Fruit fly (Drosophila melanogaster) whole organism, prepupa: Measurements from ENCODE around the gene CG14253.

ENCODE experiments used
- Blimp-1 ChIP-seq: fragments of 200-800 bp; sonication (Bioruptor generic); optimal IDR thresholded peaks from 3 replicates; lab custom pipeline; 2017; ENCODE audit warnings: missing biosample characterization, missing genetic modification characterization, mild to moderate bottlenecking, moderate library complexity, missing genetic modification reagents
- CG10669 ChIP-seq: fragments of 200-800 bp; sonication (Bioruptor generic); optimal IDR thresholded peaks from 3 replicates; lab custom pipeline; 2018; ENCODE audit warnings: missing biosample characterization, mild to moderate bottlenecking, missing genetic modification characterization, moderate library complexity
- CG11762 ChIP-seq: fragments of 200-800 bp; sonication (Bioruptor generic); optimal IDR thresholded peaks from 3 replicates; lab custom pipeline; 2016; ENCODE audit warnings: missing biosample characterization, missing genetic modification characterization; ENCODE audit not compliant: insufficient read depth
- CG11902 ChIP-seq: fragments of 200-800 bp; sonication (Bioruptor generic); optimal IDR thresholded peaks from 3 replicates; lab custom pipeline; 2016; ENCODE audit warnings: missing biosample characterization, missing genetic modification characterization
- CG15336 ChIP-seq: fragments of 200-800 bp; sonication (Bioruptor generic); IDR thresholded peaks from 2 replicates; pipeline ENCODE4 v1.3.6; 2022; ENCODE audit warnings: missing biosample characterization, missing genetic modification characterization
- CG1621 ChIP-seq: fragments of 200-800 bp; sonication (Bioruptor generic); optimal IDR thresholded peaks from 3 replicates; lab custom pipeline; 2018; ENCODE audit warnings: missing biosample characterization, mild to moderate bottlenecking, missing genetic modification characterization
- CG3032 ChIP-seq: fragments of 200-800 bp; optimal IDR thresholded peaks from 2 replicates; lab custom pipeline; 2019; ENCODE audit warnings: missing biosample characterization, mild to moderate bottlenecking, missing genetic modification characterization, moderate library complexity
- CG31627 ChIP-seq: fragments of 200-800 bp; sonication (Bioruptor generic); optimal IDR thresholded peaks from 3 replicates; lab custom pipeline; 2016; ENCODE audit warnings: missing biosample characterization, missing genetic modification characterization
- CG32006 ChIP-seq: fragments of 200-800 bp; sonication (Bioruptor generic); optimal IDR thresholded peaks from 3 replicates; lab custom pipeline; 2017; ENCODE audit warnings: missing biosample characterization, mild to moderate bottlenecking, missing genetic modification characterization
- CG34406 ChIP-seq: fragments of 200-800 bp; sonication (Bioruptor generic); optimal IDR thresholded peaks from 3 replicates; lab custom pipeline; 2016; ENCODE audit warnings: missing biosample characterization, missing genetic modification characterization
- CG3919 ChIP-seq: fragments of 200-800 bp; sonication (Bioruptor generic); optimal IDR thresholded peaks from 3 replicates; lab custom pipeline; 2016; ENCODE audit warnings: missing biosample characterization, missing genetic modification characterization
- CG4318 ChIP-seq: fragments of 200-800 bp; sonication (Bioruptor generic); optimal IDR thresholded peaks from 3 replicates; lab custom pipeline; 2017; ENCODE audit warnings: missing biosample characterization, mild to moderate bottlenecking, missing genetic modification characterization
- CG6163 ChIP-seq: fragments of 200-800 bp; sonication (Bioruptor generic); IDR thresholded peaks from 3 replicates; pipeline ENCODE4 v1.3.6; 2022; ENCODE audit warnings: missing biosample characterization, missing genetic modification characterization
- CG6276 ChIP-seq: fragments of 200-800 bp; sonication (Bioruptor generic); optimal IDR thresholded peaks from 2 replicates; lab custom pipeline; 2017; ENCODE audit warnings: missing biosample characterization, mild to moderate bottlenecking, missing genetic modification characterization
- CG6808 ChIP-seq: fragments of 200-800 bp; sonication (Bioruptor generic); optimal IDR thresholded peaks from 3 replicates; lab custom pipeline; 2017; ENCODE audit warnings: missing biosample characterization, missing genetic modification characterization, mild to moderate bottlenecking, moderate library complexity, missing genetic modification reagents
- CG6854 ChIP-seq: fragments of 200-800 bp; sonication (Bioruptor generic); optimal IDR thresholded peaks from 2 replicates; lab custom pipeline; 2017; ENCODE audit warnings: missing biosample characterization, mild to moderate bottlenecking, missing genetic modification characterization
- CG7368 ChIP-seq: fragments of 200-800 bp; sonication (Bioruptor generic); optimal IDR thresholded peaks from 3 replicates; lab custom pipeline; 2016; ENCODE audit warnings: missing biosample characterization, missing genetic modification characterization
- CG8119 ChIP-seq: fragments of 200-800 bp; sonication (Bioruptor generic); IDR thresholded peaks from 3 replicates; pipeline ENCODE4 v1.3.6; 2022; ENCODE audit warnings: missing biosample characterization, missing genetic modification characterization
- CG8632 ChIP-seq: fragments of 200-800 bp; sonication (Bioruptor generic); optimal IDR thresholded peaks from 3 replicates; lab custom pipeline; 2016; ENCODE audit warnings: missing biosample characterization, missing genetic modification characterization
- CG9139 ChIP-seq: fragments of 200-800 bp; sonication (Bioruptor generic); optimal IDR thresholded peaks from 3 replicates; lab custom pipeline; 2017; ENCODE audit warnings: missing biosample characterization, mild to moderate bottlenecking, missing genetic modification characterization
- Eip75B ChIP-seq: fragments of 200-800 bp; sonication (Bioruptor generic); optimal IDR thresholded peaks from 3 replicates; lab custom pipeline; 2016; ENCODE audit warnings: missing biosample characterization, missing genetic modification characterization
- Eip78C ChIP-seq: fragments of 200-800 bp; sonication (Bioruptor generic); peaks from one replicate; lab custom pipeline; 2016; ENCODE audit warnings: missing biosample characterization, missing genetic modification characterization
- Eip93F ChIP-seq: fragments of 200-800 bp; sonication (Bioruptor generic); optimal IDR thresholded peaks from 2 replicates; lab custom pipeline; 2016; ENCODE audit warnings: missing biosample characterization, mild to moderate bottlenecking, missing genetic modification characterization
- Ets21C ChIP-seq: fragments of 200-800 bp; sonication (Bioruptor generic); optimal IDR thresholded peaks from 3 replicates; lab custom pipeline; 2016; ENCODE audit warnings: missing biosample characterization, missing genetic modification characterization
- Ets96B ChIP-seq: fragments of 200-800 bp; optimal IDR thresholded peaks from 2 replicates; lab custom pipeline; 2019; ENCODE audit warnings: missing biosample characterization, mild to moderate bottlenecking, missing genetic modification characterization, moderate library complexity
- Gug ChIP-seq: fragments of 200-800 bp; sonication (Bioruptor generic); IDR thresholded peaks from 2 replicates; pipeline ENCODE4 v1.3.6; 2022; ENCODE audit warnings: missing biosample characterization, missing genetic modification characterization
- Hr38 ChIP-seq: sonication (Bioruptor generic); optimal IDR thresholded peaks from 2 replicates; lab custom pipeline; 2016; ENCODE audit warnings: missing biosample characterization, missing genetic modification characterization
- Hr39 ChIP-seq: fragments of 200-800 bp; sonication (Bioruptor generic); optimal IDR thresholded peaks from 2 replicates; lab custom pipeline; 2016; ENCODE audit warnings: missing biosample characterization, missing genetic modification characterization
- Hr4 ChIP-seq: fragments of 200-800 bp; sonication (Bioruptor generic); optimal IDR thresholded peaks from 3 replicates; lab custom pipeline; 2016; ENCODE audit warnings: missing biosample characterization, missing genetic modification characterization
- Met ChIP-seq: fragments of 200-800 bp; sonication (Bioruptor generic); optimal IDR thresholded peaks from 3 replicates; lab custom pipeline; 2016; ENCODE audit warnings: missing biosample characterization, missing genetic modification characterization
- OdsH ChIP-seq: fragments of 200-800 bp; sonication (Bioruptor generic); optimal IDR thresholded peaks from 3 replicates; lab custom pipeline; 2016; ENCODE audit warnings: missing biosample characterization, missing genetic modification characterization
- Smox ChIP-seq: fragments of 200-800 bp; sonication (Bioruptor generic); optimal IDR thresholded peaks from 3 replicates; lab custom pipeline; 2016; ENCODE audit warnings: missing biosample characterization, missing genetic modification characterization
- achi ChIP-seq: fragments of 200-800 bp; sonication (Bioruptor generic); optimal IDR thresholded peaks from 3 replicates; lab custom pipeline; 2016; ENCODE audit warnings: missing biosample characterization, missing genetic modification characterization
- acj6 ChIP-seq: fragments of 200-800 bp; sonication (Bioruptor generic); optimal IDR thresholded peaks from 3 replicates; lab custom pipeline; 2016; ENCODE audit warnings: missing biosample characterization, missing genetic modification characterization
- cyc ChIP-seq: fragments of 200-800 bp; sonication (Bioruptor generic); optimal IDR thresholded peaks from 3 replicates; lab custom pipeline; 2016; ENCODE audit warnings: missing biosample characterization, missing genetic modification characterization
- dac ChIP-seq: fragments of 200-800 bp; sonication (Bioruptor generic); optimal IDR thresholded peaks from 2 replicates; lab custom pipeline; 2017; ENCODE audit warnings: missing biosample characterization, mild to moderate bottlenecking, missing genetic modification characterization
- dsx ChIP-seq: fragments of 200-800 bp; optimal IDR thresholded peaks from 3 replicates; lab custom pipeline; 2019; ENCODE audit warnings: missing biosample characterization, mild to moderate bottlenecking, missing genetic modification characterization, moderate library complexity; ENCODE audit not compliant: poor library complexity, severe bottlenecking
- eg ChIP-seq: fragments of 200-800 bp; sonication (Bioruptor generic); IDR thresholded peaks from 3 replicates; pipeline ENCODE4 v1.3.6; 2022; ENCODE audit warnings: missing biosample characterization, missing genetic modification characterization
- esn ChIP-seq: fragments of 200-800 bp; sonication (Bioruptor generic); optimal IDR thresholded peaks from 2 replicates; lab custom pipeline; 2016; ENCODE audit warnings: missing biosample characterization, mild to moderate bottlenecking, missing genetic modification characterization, moderate library complexity
- fd59A ChIP-seq: fragments of 200-800 bp; sonication (Bioruptor generic); optimal IDR thresholded peaks from 2 replicates; lab custom pipeline; 2017; ENCODE audit warnings: missing biosample characterization, mild to moderate bottlenecking, missing genetic modification characterization, missing genetic modification reagents
- fd85E ChIP-seq: fragments of 200-800 bp; sonication (Bioruptor generic); optimal IDR thresholded peaks from 3 replicates; lab custom pipeline; 2016; ENCODE audit warnings: missing biosample characterization, missing genetic modification characterization
- fkh ChIP-seq: fragments of 200-800 bp; sonication (Bioruptor generic); optimal IDR thresholded peaks from 3 replicates; lab custom pipeline; 2017; ENCODE audit warnings: missing biosample characterization, mild to moderate bottlenecking, missing genetic modification characterization, moderate library complexity
- lz ChIP-seq: fragments of 200-800 bp; sonication (Bioruptor generic); optimal IDR thresholded peaks from 3 replicates; lab custom pipeline; 2016; ENCODE audit warnings: missing biosample characterization, missing genetic modification characterization
- net ChIP-seq: fragments of 200-800 bp; sonication (Bioruptor generic); optimal IDR thresholded peaks from 3 replicates; lab custom pipeline; 2016; ENCODE audit warnings: missing biosample characterization, missing genetic modification characterization
- pdm3 ChIP-seq: fragments of 200-800 bp; sonication (Bioruptor generic); optimal IDR thresholded peaks from 3 replicates; lab custom pipeline; 2016; ENCODE audit warnings: missing biosample characterization, missing genetic modification characterization
- salr ChIP-seq, 2 experiments: fragments of 200-800 bp; sonication (Bioruptor generic); optimal IDR thresholded peaks; 3 replicates each; lab custom pipeline; 2016 to 2018; ENCODE audit warnings: missing biosample characterization in 2 of 2, missing genetic modification characterization in 2 of 2, mild to moderate bottlenecking in 1 of 2
- spab ChIP-seq: fragments of 200-800 bp; sonication (Bioruptor generic); optimal IDR thresholded peaks from 2 replicates; lab custom pipeline; 2017; ENCODE audit warnings: missing biosample characterization, mild to moderate bottlenecking, missing genetic modification characterization, missing genetic modification reagents
- ss ChIP-seq, 2 experiments: fragments of 200-800 bp; sonication (Bioruptor generic); optimal IDR thresholded peaks; 2 replicates in 1 of 2; 3 replicates in 1 of 2; lab custom pipeline; 2017 to 2018; ENCODE audit warnings: mild to moderate bottlenecking in 2 of 2, missing biosample characterization in 2 of 2, missing genetic modification characterization in 2 of 2, moderate library complexity in 1 of 2
- svp ChIP-seq: fragments of 200-800 bp; sonication (Bioruptor generic); peaks from one replicate; lab custom pipeline; 2016; ENCODE audit warnings: missing biosample characterization, missing genetic modification characterization
- topi ChIP-seq: fragments of 200-800 bp; sonication (Bioruptor generic); optimal IDR thresholded peaks from 3 replicates; lab custom pipeline; 2016; ENCODE audit warnings: missing biosample characterization, missing genetic modification characterization
- vri ChIP-seq: fragments of 200-800 bp; sonication (Bioruptor generic); optimal IDR thresholded peaks from 3 replicates; lab custom pipeline; 2016; ENCODE audit warnings: missing biosample characterization, mild to moderate bottlenecking, missing genetic modification characterization

CG14253 gene

dm6 chr3R:26988412-26988981 is 10.2 kb downstream of the CG14253 start, which contains the start of gene CG31075:
TSS of gene CG31075 (minus strand) at chr3R:26988517.
- peak; percentile 84 for TF ChIP-seq pdm3 (GFP tag; lab: Kevin White, UChicago)
- peak; percentile 94 for TF ChIP-seq CG8119 (GFP tag; lab: Robert Waterston, UW)
- peak; percentile 72 for TF ChIP-seq CG6854 (GFP tag; lab: Kevin White, UChicago)
- peak; percentile 99 for TF ChIP-seq CG6163 (GFP tag; lab: Robert Waterston, UW)
- peak; percentile 74 for TF ChIP-seq CG8632 (GFP tag; lab: Kevin White, UChicago)
- peak; percentile 76 for TF ChIP-seq CG31627 (GFP tag; lab: Kevin White, UChicago)
- peak; percentile 74 for TF ChIP-seq fd59A (GFP tag; lab: Kevin White, UChicago)
- TF ChIP-seq CG32006, result peak; percentile 76
- TF ChIP-seq net (GFP tag; lab: Kevin White, UChicago), result peak; percentile 76
- no peak for TF ChIP-seq CG6276 (GFP tag; lab: Kevin White, UChicago)
- TF ChIP-seq dsx (GFP tag; lab: Kevin White, UChicago), result peak; percentile 93
- TF ChIP-seq CG34406, result peak; percentile 83
- TF ChIP-seq fkh (GFP tag; lab: Kevin White, UChicago), result no peak
- TF ChIP-seq Eip78C, result peak; percentile 98
- TF ChIP-seq Hr39, result peak; percentile 69
- TF ChIP-seq achi (GFP tag; lab: Kevin White, UChicago), result peak; percentile 90
- peak; percentile 94 for TF ChIP-seq CG3919
- TF ChIP-seq Eip75B (GFP tag; lab: Kevin White, UChicago), result peak; percentile 87
- peak; percentile 92 for TF ChIP-seq lz (GFP tag; lab: Kevin White, UChicago)
- TF ChIP-seq Ets21C, result peak; percentile 76
- TF ChIP-seq CG4318, result peak; percentile 73
- peak; percentile 97 for TF ChIP-seq eg
- TF ChIP-seq dac (GFP tag; lab: Kevin White, UChicago), result peak; percentile 67
- TF ChIP-seq CG7368 (GFP tag; lab: Kevin White, UChicago), result peak; percentile 85
- peak; percentile 85 for TF ChIP-seq acj6 (GFP tag; lab: Kevin White, UChicago)
- peak; percentile 92 for TF ChIP-seq cyc (GFP tag; lab: Kevin White, UChicago)
- peak; percentile 87 for TF ChIP-seq Smox (GFP tag; lab: Kevin White, UChicago)
- TF ChIP-seq CG10669, result peak; percentile 89
- peak; percentile 94 for TF ChIP-seq esn (GFP tag; lab: Kevin White, UChicago)
- TF ChIP-seq CG15336, result peak; percentile 94
- TF ChIP-seq Gug (GFP tag; lab: Robert Waterston, UW), result peak; percentile 97
- peak; percentile 88 for TF ChIP-seq Met (GFP tag; lab: Kevin White, UChicago)
- TF ChIP-seq ss (GFP tag; optimal IDR thresholded peaks at IDR 0.05; lab: Kevin White, UChicago), result peak; percentile 81 to 87
- peak; percentile 86 for TF ChIP-seq OdsH (GFP tag; lab: Kevin White, UChicago)
- TF ChIP-seq CG11902 (GFP tag; lab: Kevin White, UChicago), result peak; percentile 80
- TF ChIP-seq CG11762, result peak; percentile 83
- TF ChIP-seq Blimp-1 (GFP tag; lab: Kevin White, UChicago), result peak; percentile 76
- TF ChIP-seq salr (GFP tag; optimal IDR thresholded peaks at IDR 0.05; lab: Kevin White, UChicago), result peak; percentile 59 to 66
- peak; percentile 91 for TF ChIP-seq topi (GFP tag; lab: Kevin White, UChicago)
- peak; percentile 86 for TF ChIP-seq CG6808
- no peak for TF ChIP-seq Hr38 (GFP tag; lab: Kevin White, UChicago)
- TF ChIP-seq CG3032 (tag; lab: Kevin White, UChicago), result peak; percentile 83
- TF ChIP-seq CG1621 (tag; lab: Kevin White, UChicago), result peak; percentile 82
- peak; percentile 91 for TF ChIP-seq Eip93F (GFP tag; lab: Kevin White, UChicago)
- peak; percentile 82 for TF ChIP-seq Hr4 (GFP tag; lab: Kevin White, UChicago)
- TF ChIP-seq fd85E (GFP tag; lab: Kevin White, UChicago), result peak; percentile 74
- peak; percentile 93 for TF ChIP-seq Ets96B
- TF ChIP-seq CG9139 (GFP tag; lab: Kevin White, UChicago), result peak; percentile 77
- TF ChIP-seq spab (GFP tag; lab: Kevin White, UChicago), result peak; percentile 84
- TF ChIP-seq svp, result peak; percentile 96
- TF ChIP-seq vri, result peak; percentile 85
